Worm (Caenorhabditis elegans) whole organism, L2 larva: Measurements from ENCODE around the gene C08E8.5.

ENCODE experiments used
- ama-1 ChIP-seq: fragments of 150-350 bp; optimal IDR thresholded peaks from 2 replicates; lab custom pipeline; 2018; ENCODE audit warnings: inconsistent platforms
- blmp-1 ChIP-seq: sonication (generic microtip); optimal IDR thresholded peaks from 2 replicates; lab custom pipeline; 2017; ENCODE audit warnings: missing genetic modification characterization, mild to moderate bottlenecking, missing compliant biosample characterization, antibody characterized with exemption, moderate library complexity; ENCODE audit not compliant: insufficient read depth
- ceh-16 ChIP-seq: fragments of 150-350 bp; optimal IDR thresholded peaks from 2 replicates; lab custom pipeline; 2014; ENCODE audit warnings: missing biosample characterization, missing genetic modification characterization
- dmd-4 ChIP-seq: sonication (generic microtip); optimal IDR thresholded peaks from 2 replicates; lab custom pipeline; 2017; ENCODE audit warnings: missing biosample characterization, missing genetic modification characterization
- lin-39 ChIP-seq: fragments of 150-350 bp; optimal IDR thresholded peaks from 2 replicates; lab custom pipeline; 2014; ENCODE audit warnings: missing biosample characterization, missing genetic modification reagents, missing genetic modification characterization
- lsy-2 ChIP-seq, 2 experiments: fragments of 150-350 bp in 1 of 2; sonication (generic microtip) in 1 of 2; optimal IDR thresholded peaks; 2 replicates each; lab custom pipeline; 2014 to 2017; ENCODE audit warnings: missing biosample characterization in 2 of 2, missing genetic modification characterization in 2 of 2
- mdl-1 ChIP-seq, 2 experiments: fragments of 150-350 bp in 1 of 2; sonication (generic microtip) in 1 of 2; optimal IDR thresholded peaks; 2 replicates each; lab custom pipeline; 2017; ENCODE audit warnings: missing biosample characterization in 2 of 2, missing genetic modification characterization in 2 of 2
- nhr-11 ChIP-seq: fragments of 150-350 bp; optimal IDR thresholded peaks from 2 replicates; lab custom pipeline; 2014; ENCODE audit warnings: missing biosample characterization, missing genetic modification characterization
- nhr-12 ChIP-seq: fragments of 150-350 bp; optimal IDR thresholded peaks from 2 replicates; lab custom pipeline; 2014; ENCODE audit warnings: missing biosample characterization, missing genetic modification characterization
- nhr-23 ChIP-seq: fragments of 150-350 bp; optimal IDR thresholded peaks from 2 replicates; lab custom pipeline; 2014; ENCODE audit warnings: missing biosample characterization, missing genetic modification reagents, missing genetic modification characterization
- snpc-4 ChIP-seq: fragments of 150-350 bp; optimal IDR thresholded peaks from 2 replicates; lab custom pipeline; 2014; ENCODE audit warnings: missing biosample characterization, missing genetic modification characterization
- unc-62 ChIP-seq: fragments of 150-350 bp; optimal IDR thresholded peaks from 2 replicates; lab custom pipeline; 2014; ENCODE audit warnings: missing biosample characterization, missing genetic modification reagents, missing genetic modification characterization
- zag-1 ChIP-seq: fragments of 150-350 bp; optimal IDR thresholded peaks from 2 replicates; lab custom pipeline; 2014; ENCODE audit warnings: missing biosample characterization, missing genetic modification characterization
- ztf-11 ChIP-seq: sonication (generic microtip); optimal IDR thresholded peaks from 2 replicates; lab custom pipeline; 2017; ENCODE audit warnings: missing biosample characterization, missing genetic modification characterization

DNA sequence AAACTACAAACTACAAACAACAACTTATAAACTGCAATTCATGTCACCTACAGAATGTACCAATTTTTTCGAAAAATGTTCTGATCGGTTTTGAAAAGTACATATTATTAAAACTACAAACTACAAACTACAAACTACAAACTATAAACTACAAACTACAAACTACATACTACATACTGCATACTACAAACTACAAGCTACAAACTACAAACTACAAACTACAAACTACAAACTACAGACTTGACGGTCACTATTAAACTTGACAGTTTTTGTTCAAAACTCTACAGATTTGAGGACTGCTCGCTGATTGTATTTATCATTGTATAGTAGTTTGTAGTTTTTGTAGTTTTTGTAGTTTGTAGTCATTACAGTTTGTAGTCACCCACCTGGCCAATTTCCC lies 5.5 kb downstream of the C08E8.5 start:
- TF ChIP-seq dmd-4 (tag; lab: Kevin White, UChicago) (no peak), snpc-4 (tag; lab: Kevin White, UChicago) (no peak), nhr-12 (tag; lab: Kevin White, UChicago) (no peak), ceh-16 (no peak), nhr-23 (tag; lab: Kevin White, UChicago) (no peak), unc-62 (no peak), ama-1 (no peak), lin-39 (no peak), nhr-11 (tag; lab: Kevin White, UChicago) (no peak), lsy-2 (tag; optimal IDR thresholded peaks at IDR 0.05; lab: Kevin White, UChicago) (no peak), mdl-1 (tag; optimal IDR thresholded peaks at IDR 0.05; lab: Kevin White, UChicago) (no peak), blmp-1 (tag; lab: Kevin White, UChicago) (no peak), zag-1 (no peak), ztf-11 (tag; lab: Kevin White, UChicago) (no peak)
